Worm (Caenorhabditis elegans) whole organism, mixed stage, embryonic: ENCODE data around the gene Y4C6B.7.

Experiments used
- elt-1 ChIP-seq: sonication (generic microtip); optimal IDR thresholded peaks from 2 replicates; lab custom pipeline; 2017; ENCODE audit warnings: missing genetic modification characterization, mild to moderate bottlenecking, missing compliant biosample characterization, antibody characterized with exemption, moderate library complexity, borderline replicate concordance; ENCODE audit not compliant: insufficient read depth
- lin-13 ChIP-seq: fragments of 150-350 bp; optimal IDR thresholded peaks from 2 replicates; lab custom pipeline; 2014; ENCODE audit warnings: missing biosample characterization, missing genetic modification characterization
- lsy-2 ChIP-seq: fragments of 150-350 bp; optimal IDR thresholded peaks from 2 replicates; lab custom pipeline; 2014; ENCODE audit warnings: missing biosample characterization, missing genetic modification characterization
- nhr-237 ChIP-seq: fragments of 150-350 bp; optimal IDR thresholded peaks from 2 replicates; lab custom pipeline; 2014; ENCODE audit warnings: missing biosample characterization, missing genetic modification characterization
- nhr-28 ChIP-seq: fragments of 150-350 bp; optimal IDR thresholded peaks from 2 replicates; lab custom pipeline; 2014; ENCODE audit warnings: missing biosample characterization, missing genetic modification characterization
- snpc-4 ChIP-seq: fragments of 150-350 bp; optimal IDR thresholded peaks from 2 replicates; lab custom pipeline; 2014; ENCODE audit warnings: missing biosample characterization, missing genetic modification characterization
- sptf-1 ChIP-seq: sonication (generic microtip); optimal IDR thresholded peaks from 2 replicates; lab custom pipeline; 2017; ENCODE audit warnings: mild to moderate bottlenecking, missing genetic modification characterization, moderate library complexity, missing compliant biosample characterization
- ztf-11 ChIP-seq: fragments of 150-350 bp; optimal IDR thresholded peaks from 2 replicates; lab custom pipeline; 2014; ENCODE audit warnings: missing biosample characterization, missing genetic modification characterization

DNA sequence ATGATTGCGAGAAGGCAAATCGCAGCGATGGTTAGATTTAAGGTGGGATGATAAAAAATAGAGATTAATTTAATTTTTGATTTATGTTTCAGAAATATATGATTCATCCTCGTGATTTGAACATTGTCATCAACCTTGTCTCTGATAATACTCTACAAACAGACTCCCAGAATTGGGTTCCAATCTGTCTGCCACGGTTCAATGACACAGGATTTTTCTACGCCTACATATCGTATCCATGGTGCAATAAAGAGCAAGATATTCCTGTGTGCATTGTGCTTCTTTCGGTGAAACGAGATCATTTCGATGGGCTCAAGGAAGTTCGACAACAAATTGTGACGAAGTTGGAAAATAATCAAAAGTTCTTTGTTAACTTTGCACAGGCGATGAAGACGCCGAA lies 14.6 kb upstream of the Y4C6B.7 start:
- TF ChIP-seq ztf-11 (tag; lab: Kevin White, UChicago) (no peak), elt-1 (tag; lab: Kevin White, UChicago) (no peak), nhr-28 (tag; lab: Kevin White, UChicago) (no peak), lin-13 (tag; lab: Kevin White, UChicago) (no peak), nhr-237 (tag; lab: Kevin White, UChicago) (no peak), snpc-4 (tag; lab: Kevin White, UChicago) (no peak), sptf-1 (tag; lab: Kevin White, UChicago) (no peak), lsy-2 (no peak)
